Worm (Caenorhabditis elegans) whole organism, late embryonic: ENCODE results near the gene dhhc-14.

Experiments
- ama-1 ChIP-seq: fragments of 150-350 bp; optimal IDR thresholded peaks from 2 replicates; lab custom pipeline; 2014
- elt-4 ChIP-seq: sonication (generic microtip); optimal IDR thresholded peaks from 2 replicates; lab custom pipeline; 2016; ENCODE audit warnings: missing genetic modification characterization, missing compliant biosample characterization
- fkh-10 ChIP-seq: fragments of 150-350 bp; optimal IDR thresholded peaks from 2 replicates; lab custom pipeline; 2014; ENCODE audit warnings: missing biosample characterization, missing genetic modification reagents, missing genetic modification characterization
- fkh-6 ChIP-seq: sonication (generic microtip); optimal IDR thresholded peaks from 2 replicates; lab custom pipeline; 2016; ENCODE audit warnings: missing genetic modification characterization, missing compliant biosample characterization
- hlh-6 ChIP-seq: sonication (generic microtip); optimal IDR thresholded peaks from 2 replicates; lab custom pipeline; 2016; ENCODE audit warnings: missing genotype, missing genetic modification characterization, missing compliant biosample characterization
- pros-1 ChIP-seq: fragments of 150-350 bp; optimal IDR thresholded peaks from 2 replicates; lab custom pipeline; 2014; ENCODE audit warnings: missing biosample characterization, missing genetic modification reagents, missing genetic modification characterization
- rnt-1 ChIP-seq: sonication (generic microtip); optimal IDR thresholded peaks from 2 replicates; lab custom pipeline; 2016; ENCODE audit warnings: missing genetic modification characterization, missing compliant biosample characterization
- tbx-2 ChIP-seq: sonication (generic microtip); optimal IDR thresholded peaks from 2 replicates; lab custom pipeline; 2016; ENCODE audit warnings: missing genetic modification characterization, missing compliant biosample characterization
- unc-42 ChIP-seq: sonication (generic microtip); optimal IDR thresholded peaks from 2 replicates; lab custom pipeline; 2016; ENCODE audit warnings: missing genotype, missing genetic modification characterization, missing compliant biosample characterization
- unc-55 ChIP-seq: sonication (generic microtip); optimal IDR thresholded peaks from 2 replicates; lab custom pipeline; 2017; ENCODE audit warnings: missing biosample characterization, missing genetic modification reagents, missing genetic modification characterization

DNA sequence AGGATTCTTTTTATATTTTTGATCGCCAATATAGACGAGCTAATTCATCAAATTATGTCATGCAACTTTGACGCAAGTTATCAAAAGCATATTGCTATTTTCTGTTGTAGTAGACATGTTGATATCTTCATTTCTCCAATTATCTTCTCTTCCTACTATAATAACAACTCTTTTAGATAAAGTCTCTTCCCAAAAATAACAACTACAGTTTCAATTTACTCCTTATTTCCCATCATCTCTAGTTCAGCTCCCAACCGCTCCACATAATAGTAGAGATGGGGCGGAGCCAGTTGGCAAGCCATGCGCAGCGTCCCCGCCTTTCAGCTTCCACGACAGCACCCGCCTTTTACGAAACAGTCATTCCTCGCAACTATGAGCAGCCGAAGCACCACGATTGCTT lies 24.1 kb upstream of the dhhc-14 start, which contains the start of gene flp-5:
- TF ChIP-seq elt-4 (tag; lab: Kevin White, UChicago) (no peak), pros-1 (tag; lab: Kevin White, UChicago) (no peak), ama-1 (no peak), rnt-1 (no peak), unc-42 (tag; lab: Kevin White, UChicago) (no peak), fkh-6 (tag; lab: Kevin White, UChicago) (no peak), unc-55 (no peak), tbx-2 (tag; lab: Kevin White, UChicago) (no peak), hlh-6 (no peak), fkh-10 (GFP tag; lab: Kevin White, UChicago) (no peak)
